Worm (Caenorhabditis elegans) whole organism, young adult: Measurements from ENCODE around the gene lurp-4.

Experiments
- B0035.1 ChIP-seq: sonication (generic microtip); optimal IDR thresholded peaks from 2 replicates; lab custom pipeline; 2016; ENCODE audit warnings: missing genetic modification characterization, mild to moderate bottlenecking, missing compliant biosample characterization, missing genotype, missing genetic modification reagents
- B0336.3 ChIP-seq: fragments of 200-800 bp; sonication (Bioruptor generic); IDR thresholded peaks from 2 replicates; pipeline ENCODE4 v1.3.6; 2022; ENCODE audit warnings: missing genetic modification characterization, missing compliant biosample characterization
- F22D6.2 ChIP-seq: sonication (generic microtip); optimal IDR thresholded peaks from 2 replicates; lab custom pipeline; 2016; ENCODE audit warnings: mild to moderate bottlenecking, missing genetic modification characterization, missing compliant biosample characterization
- F23B12.7 ChIP-seq: sonication (generic microtip); optimal IDR thresholded peaks from 2 replicates; lab custom pipeline; 2017; ENCODE audit warnings: missing genetic modification characterization, mild to moderate bottlenecking, missing compliant biosample characterization, antibody characterized with exemption, moderate library complexity; ENCODE audit not compliant: insufficient read depth
- K12H6.12 ChIP-seq: fragments of 200-800 bp; sonication (Bioruptor generic); optimal IDR thresholded peaks from 2 replicates; lab custom pipeline; 2018; ENCODE audit warnings: mild to moderate bottlenecking, missing genetic modification characterization, missing compliant biosample characterization
- T07F8.4 ChIP-seq: sonication (generic microtip); optimal IDR thresholded peaks from 2 replicates; lab custom pipeline; 2016; ENCODE audit warnings: mild to moderate bottlenecking, missing genetic modification characterization, moderate library complexity, missing compliant biosample characterization
- Y53G8AR.9 ChIP-seq: fragments of 200-800 bp; sonication (Bioruptor generic); conservative IDR thresholded peaks from 2 replicates; pipeline ENCODE4 v1.3.6; 2022; ENCODE audit warnings: missing genetic modification reagents, missing genetic modification characterization, missing compliant biosample characterization
- Y56A3A.18 ChIP-seq: fragments of 200-800 bp; sonication (Bioruptor generic); IDR thresholded peaks from 2 replicates; pipeline ENCODE4 v1.3.6; 2022; ENCODE audit warnings: missing genetic modification reagents, missing genetic modification characterization, missing compliant biosample characterization
- Y67H2A.10 ChIP-seq: fragments of 200-800 bp; sonication (Bioruptor generic); conservative IDR thresholded peaks from 2 replicates; pipeline ENCODE4 v1.3.6; 2022; ENCODE audit warnings: missing genetic modification reagents, missing genetic modification characterization, missing compliant biosample characterization
- Y79H2A.3 ChIP-seq: fragments of 200-800 bp; sonication (Bioruptor generic); conservative IDR thresholded peaks from 2 replicates; pipeline ENCODE4 v1.3.6; 2022; ENCODE audit warnings: missing genetic modification reagents, missing genetic modification characterization, missing compliant biosample characterization
- atf-7 ChIP-seq: sonication (generic microtip); optimal IDR thresholded peaks from 2 replicates; lab custom pipeline; 2017; ENCODE audit warnings: mild to moderate bottlenecking, missing genetic modification characterization, missing compliant biosample characterization
- attf-6 ChIP-seq: fragments of 200-800 bp; sonication (Bioruptor generic); IDR thresholded peaks from 2 replicates; pipeline ENCODE4 v1.3.6; 2022; ENCODE audit warnings: missing genetic modification reagents, missing genetic modification characterization, missing compliant biosample characterization
- cebp-1 ChIP-seq, 2 experiments: fragments of 200-800 bp in 1 of 2; sonication (Bioruptor generic) in 1 of 2; sonication (generic microtip) in 1 of 2; IDR thresholded peaks in 1 of 2; optimal IDR thresholded peaks in 1 of 2; 2 replicates each; pipeline versions ENCODE4 v1.3.6 to Lab custom; 2017 to 2022; ENCODE audit warnings: missing compliant biosample characterization in 2 of 2, missing genetic modification characterization in 2 of 2, mild to moderate bottlenecking in 1 of 2, missing genetic modification reagents in 1 of 2, moderate library complexity in 1 of 2
- ceh-27 ChIP-seq: fragments of 200-800 bp; sonication (Bioruptor generic); optimal IDR thresholded peaks from 2 replicates; lab custom pipeline; 2018; ENCODE audit warnings: mild to moderate bottlenecking, missing genetic modification characterization, moderate library complexity, missing compliant biosample characterization
- die-1 ChIP-seq: sonication (generic microtip); optimal IDR thresholded peaks from 2 replicates; lab custom pipeline; 2016; ENCODE audit warnings: missing genotype, mild to moderate bottlenecking, missing genetic modification characterization, missing compliant biosample characterization
- dox-1 ChIP-seq: fragments of 200-800 bp; sonication (Bioruptor generic); IDR thresholded peaks from 2 replicates; pipeline ENCODE4 v1.3.6; 2022; ENCODE audit warnings: missing genetic modification reagents, missing genetic modification characterization, missing compliant biosample characterization
- egl-18 ChIP-seq: fragments of 200-800 bp; sonication (Bioruptor generic); IDR thresholded peaks from 2 replicates; pipeline ENCODE4 v1.3.6; 2022; ENCODE audit warnings: missing genetic modification reagents, missing genetic modification characterization, missing compliant biosample characterization
- egl-44 ChIP-seq: fragments of 200-800 bp; sonication (Bioruptor generic); IDR thresholded peaks from 2 replicates; pipeline ENCODE4 v1.3.6; 2022; ENCODE audit warnings: missing genetic modification reagents, missing genetic modification characterization, missing compliant biosample characterization
- ets-4 ChIP-seq: fragments of 200-800 bp; sonication (Bioruptor generic); optimal IDR thresholded peaks from 2 replicates; lab custom pipeline; 2018; ENCODE audit warnings: mild to moderate bottlenecking, missing genetic modification characterization, missing compliant biosample characterization
- gei-17 ChIP-seq: fragments of 200-800 bp; sonication (Bioruptor generic); optimal IDR thresholded peaks from 2 replicates; lab custom pipeline; 2018; ENCODE audit warnings: mild to moderate bottlenecking, missing genetic modification characterization, missing compliant biosample characterization
- hmg-1.2 ChIP-seq: fragments of 200-800 bp; sonication (Bioruptor generic); IDR thresholded peaks from 2 replicates; pipeline ENCODE4 v1.3.6; 2022; ENCODE audit warnings: missing genetic modification reagents, missing genetic modification characterization, missing compliant biosample characterization
- hrde-1 ChIP-seq: sonication (generic microtip); optimal IDR thresholded peaks from 2 replicates; lab custom pipeline; 2016; ENCODE audit warnings: missing genetic modification characterization, mild to moderate bottlenecking, missing compliant biosample characterization, moderate library complexity, missing genotype, missing genetic modification reagents, borderline replicate concordance
- lin-35 ChIP-seq, 3 experiments: fragments of 150-350 bp in 2 of 3; sonication (generic microtip) in 1 of 3; optimal IDR thresholded peaks; 2 replicates each; lab custom pipeline; 2014 to 2018; ENCODE audit warnings: missing biosample characterization in 3 of 3, missing genetic modification characterization in 3 of 3, missing genetic modification reagents in 3 of 3
- lin-40 ChIP-seq: sonication (generic microtip); optimal IDR thresholded peaks from 2 replicates; lab custom pipeline; 2016; ENCODE audit warnings: missing genetic modification characterization, mild to moderate bottlenecking, missing compliant biosample characterization, missing genotype, missing genetic modification reagents
- lir-1 ChIP-seq: fragments of 200-800 bp; sonication (Bioruptor generic); conservative IDR thresholded peaks from 2 replicates; pipeline ENCODE4 v1.3.6; 2022; ENCODE audit warnings: missing genetic modification reagents, missing genetic modification characterization, missing compliant biosample characterization
- madf-10 ChIP-seq: sonication (generic microtip); optimal IDR thresholded peaks from 2 replicates; lab custom pipeline; 2016; ENCODE audit warnings: mild to moderate bottlenecking, missing genetic modification characterization, missing compliant biosample characterization
- mcd-1 ChIP-seq: fragments of 200-800 bp; sonication (Bioruptor generic); IDR thresholded peaks from 2 replicates; pipeline ENCODE4 v1.3.6; 2022; ENCODE audit warnings: missing genetic modification reagents, missing genetic modification characterization, missing compliant biosample characterization
- mes-4 ChIP-seq: sonication (generic microtip); optimal IDR thresholded peaks from 2 replicates; lab custom pipeline; 2016; ENCODE audit warnings: missing genotype, missing genetic modification characterization, missing compliant biosample characterization
- nfyb-1 ChIP-seq: fragments of 200-800 bp; sonication (Bioruptor generic); IDR thresholded peaks from 2 replicates; pipeline ENCODE4 v1.3.6; 2022; ENCODE audit warnings: missing genetic modification reagents, missing genetic modification characterization, missing compliant biosample characterization
- nhr-120 ChIP-seq: fragments of 200-800 bp; sonication (Bioruptor generic); IDR thresholded peaks from 2 replicates; pipeline ENCODE4 v1.3.6; 2022; ENCODE audit warnings: missing genetic modification characterization, missing compliant biosample characterization
- nhr-179 ChIP-seq: sonication (generic microtip); optimal IDR thresholded peaks from 2 replicates; lab custom pipeline; 2016; ENCODE audit warnings: mild to moderate bottlenecking, missing genetic modification characterization, missing compliant biosample characterization
- nhr-80 ChIP-seq: sonication (generic microtip); optimal IDR thresholded peaks from 2 replicates; lab custom pipeline; 2016; ENCODE audit warnings: missing genetic modification characterization, missing compliant biosample characterization
- nhr-90 ChIP-seq: sonication (generic microtip); optimal IDR thresholded peaks from 2 replicates; lab custom pipeline; 2016; ENCODE audit warnings: missing genotype, mild to moderate bottlenecking, missing genetic modification characterization, missing compliant biosample characterization
- rcor-1 ChIP-seq: fragments of 200-800 bp; sonication (Bioruptor generic); IDR thresholded peaks from 2 replicates; pipeline ENCODE4 v1.3.6; 2022; ENCODE audit warnings: missing genetic modification reagents, missing genetic modification characterization, missing compliant biosample characterization
- rpc-1 ChIP-seq, 2 experiments: fragments of 150-350 bp in 1 of 2; sonication (generic microtip) in 1 of 2; optimal IDR thresholded peaks; 2 replicates each; lab custom pipeline; 2014 to 2018; ENCODE audit warnings: missing biosample characterization in 1 of 2, missing genetic modification characterization in 1 of 2, missing genetic modification reagents in 1 of 2, missing genotype in 1 of 2
- snpc-1.3 ChIP-seq: sonication (generic microtip); optimal IDR thresholded peaks from 2 replicates; lab custom pipeline; 2017; ENCODE audit warnings: missing genetic modification characterization, mild to moderate bottlenecking, missing compliant biosample characterization, antibody characterized with exemption, moderate library complexity, missing genotype, missing genetic modification reagents; ENCODE audit not compliant: insufficient read depth
- snpc-4 ChIP-seq, 5 experiments: fragments of 150-350 bp in 1 of 5; sonication (generic microtip) in 4 of 5; optimal IDR thresholded peaks; 2 replicates each; lab custom pipeline; 2014 to 2018; ENCODE audit warnings: missing genetic modification characterization in 5 of 5, missing biosample characterization in 3 of 5, antibody characterized with exemption in 2 of 5, mild to moderate bottlenecking in 2 of 5, missing compliant biosample characterization in 2 of 5, missing genotype in 2 of 5, moderate library complexity in 2 of 5, missing genetic modification reagents in 1 of 5
- somi-1 ChIP-seq: fragments of 200-800 bp; sonication (Bioruptor generic); optimal IDR thresholded peaks from 2 replicates; lab custom pipeline; 2018; ENCODE audit warnings: mild to moderate bottlenecking, missing genetic modification characterization, missing compliant biosample characterization
- sptf-2 ChIP-seq: fragments of 200-800 bp; sonication (Bioruptor generic); optimal IDR thresholded peaks from 2 replicates; lab custom pipeline; 2018; ENCODE audit warnings: mild to moderate bottlenecking, missing genetic modification characterization, missing compliant biosample characterization
- tbp1 ChIP-seq: fragments of 200-800 bp; sonication (Bioruptor generic); optimal IDR thresholded peaks from 2 replicates; lab custom pipeline; 2018; ENCODE audit warnings: mild to moderate bottlenecking, missing genetic modification characterization, missing compliant biosample characterization
- tbx-9 ChIP-seq: sonication (generic microtip); optimal IDR thresholded peaks from 2 replicates; lab custom pipeline; 2016; ENCODE audit warnings: borderline replicate concordance, missing genetic modification characterization, inconsistent platforms, missing compliant biosample characterization
- zfh-2 ChIP-seq: fragments of 200-800 bp; sonication (Bioruptor generic); conservative IDR thresholded peaks from 2 replicates; pipeline ENCODE4 v1.3.6; 2022; ENCODE audit warnings: missing genetic modification reagents, missing genetic modification characterization, missing compliant biosample characterization
- ztf-18 ChIP-seq: sonication (generic microtip); optimal IDR thresholded peaks from 2 replicates; lab custom pipeline; 2016; ENCODE audit warnings: missing genotype, mild to moderate bottlenecking, missing genetic modification characterization, missing compliant biosample characterization
- ztf-22 ChIP-seq: fragments of 200-800 bp; sonication (Bioruptor generic); optimal IDR thresholded peaks from 2 replicates; lab custom pipeline; 2018; ENCODE audit warnings: mild to moderate bottlenecking, missing genetic modification characterization, moderate library complexity, missing compliant biosample characterization
- ztf-25 ChIP-seq: fragments of 200-800 bp; sonication (Bioruptor generic); IDR thresholded peaks from 2 replicates; pipeline ENCODE4 v1.3.6; 2022; ENCODE audit warnings: missing genetic modification reagents, missing genetic modification characterization, missing compliant biosample characterization
- ztf-28 ChIP-seq: fragments of 200-800 bp; sonication (Bioruptor generic); IDR thresholded peaks from 2 replicates; pipeline ENCODE4 v1.3.6; 2022; ENCODE audit warnings: missing genetic modification reagents, missing genetic modification characterization, missing compliant biosample characterization

The lurp-4 gene

DNA sequence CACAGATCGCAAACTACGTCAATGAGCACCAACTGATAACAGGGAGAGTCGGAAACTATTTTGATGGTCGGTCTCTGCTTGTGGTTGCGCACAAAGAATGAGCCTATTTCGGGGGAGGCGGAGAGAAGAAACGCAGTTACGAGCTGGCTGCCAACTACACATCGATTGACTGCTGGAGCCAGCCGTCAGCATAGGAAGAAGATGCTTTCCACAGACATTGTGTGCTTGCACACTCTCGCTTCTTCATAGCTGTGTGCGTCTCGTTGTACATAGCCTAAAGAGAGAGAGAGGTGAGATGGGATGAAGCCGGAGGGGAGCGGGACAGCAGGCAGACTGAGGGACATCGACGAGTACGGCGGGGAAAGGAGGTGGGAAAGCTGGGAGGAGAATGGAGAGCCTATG is 38.0 kb downstream of the lurp-4 start:
- TF ChIP-seq die-1 (peak; percentile 17), ztf-22 (GFP tag; lab: Kevin White, UChicago) (peak; percentile 71), ztf-25 (GFP tag; lab: Robert Waterston, UW) (no peak), ztf-18 (tag; lab: Kevin White, UChicago) (peak; percentile 18), somi-1 (GFP tag; lab: Kevin White, UChicago) (peak; percentile 45), cebp-1 (GFP tag; IDR thresholded peaks at IDR 0.05; lab: Robert Waterston, UW) (no peak), cebp-1 (tag; optimal IDR thresholded peaks at IDR 0.05; lab: Kevin White, UChicago) (peak; percentile 74), ets-4 (no peak), egl-18 (no peak), ceh-27 (peak; percentile 30), F22D6.2 (peak; percentile 19), hmg-1.2 (GFP tag; lab: Robert Waterston, UW) (peak; percentile 49; the same call in 1 of the 2 replicates), zfh-2 (GFP tag; lab: Robert Waterston, UW) (peak; percentile 96), nhr-120 (no peak), madf-10 (tag; lab: Kevin White, UChicago) (peak; percentile 27), Y79H2A.3 (GFP tag; lab: Robert Waterston, UW) (no peak), sptf-2 (GFP tag; lab: Kevin White, UChicago) (no peak), B0035.1 (no peak), gei-17 (GFP tag; lab: Kevin White, UChicago) (no peak), lir-1 (GFP tag; lab: Robert Waterston, UW) (no peak), rcor-1 (peak; percentile 28; the same call in 1 of the 2 replicates), atf-7 (peak; percentile 67), lin-40 (tag; lab: Kevin White, UChicago) (peak; percentile 38), K12H6.12 (tag; lab: Kevin White, UChicago) (peak; percentile 80), mcd-1 (peak; percentile 55; the same call in 1 of the 2 replicates), rpc-1 (optimal IDR thresholded peaks at IDR 0.05; lab: Kevin White, UChicago) (no peak), rpc-1 (tag; optimal IDR thresholded peaks at IDR 0.05; lab: Kevin White, UChicago) (no peak), B0336.3 (GFP tag; lab: Robert Waterston, UW) (peak; percentile 80), tbx-9 (tag; lab: Kevin White, UChicago) (no peak), dox-1 (GFP tag; lab: Robert Waterston, UW) (peak; percentile 81), egl-44 (GFP tag; lab: Robert Waterston, UW) (peak; percentile 58; the same call in 1 of the 2 replicates), hrde-1 (tag; lab: Kevin White, UChicago) (no peak), Y67H2A.10 (GFP tag; lab: Robert Waterston, UW) (no peak), attf-6 (no peak), nhr-179 (no peak), lin-35 (GFP tag; optimal IDR thresholded peaks at IDR 0.05; lab: Kevin White, UChicago) (peak in 1 of 3 experiments; percentile 13), mes-4 (no peak), tbp1 (GFP tag; lab: Kevin White, UChicago) (peak; percentile 35), Y53G8AR.9 (GFP tag; lab: Robert Waterston, UW) (no peak), snpc-1.3 (no peak), ztf-28 (no peak), F23B12.7 (tag; lab: Kevin White, UChicago) (no peak), snpc-4 (GFP tag; optimal IDR thresholded peaks at IDR 0.05; lab: Kevin White, UChicago) (peak; percentile 39), snpc-4 (tag; optimal IDR thresholded peaks at IDR 0.05; lab: Kevin White, UChicago) (peak in 3 of 4 experiments; percentile 31 to 36 (median 33)), T07F8.4 (no peak), nhr-80 (peak; percentile 99), Y56A3A.18 (GFP tag; lab: Robert Waterston, UW) (0 out of 2 replicates have a peak, but pooled peaks have one; percentile 38), nfyb-1 (GFP tag; lab: Robert Waterston, UW) (peak; percentile 11; the same call in 1 of the 2 replicates), nhr-90 (peak; percentile 40)
